Fruit fly (Drosophila melanogaster): ENCODE data around the gene CG5498.

Gene CG5498

dm6 chr3L:20403493-20404379 lies 19.8 kb upstream of the CG5498 start:
- TF ChIP-seq dsf (GFP tag; optimal IDR thresholded peaks at IDR 0.05; ENCODE audit: borderline replicate concordance) (no peak), Jra (GFP tag; optimal IDR thresholded peaks at IDR 0.05) (peak; percentile 60), OdsH (GFP tag; optimal IDR thresholded peaks at IDR 0.05) (peak; percentile 2), woc (GFP tag; optimal IDR thresholded peaks at IDR 0.05) (peak; percentile 52), CG9705 (GFP tag; optimal IDR thresholded peaks at IDR 0.05) (peak; percentile 54), Hr78 (GFP tag; optimal IDR thresholded peaks at IDR 0.05) (no peak), Myc (optimal IDR thresholded peaks at IDR 0.05) (no peak), HLH106 (tag; optimal IDR thresholded peaks at IDR 0.05) (peak; percentile 70), CrebA (GFP tag; optimal IDR thresholded peaks at IDR 0.05; ENCODE audit: borderline replicate concordance) (peak; percentile 35), ey (GFP tag; optimal IDR thresholded peaks at IDR 0.05) (peak; percentile 12), fru (GFP tag; optimal IDR thresholded peaks at IDR 0.05) (peak; percentile 55), GATAd (GFP tag; optimal IDR thresholded peaks at IDR 0.05) (no peak), tai (GFP tag; optimal IDR thresholded peaks at IDR 0.05) (no peak), psq (GFP tag; optimal IDR thresholded peaks at IDR 0.05) (peak; percentile 59), rgr (GFP tag; optimal IDR thresholded peaks at IDR 0.05) (peak; percentile 20), foxo (GFP tag; optimal IDR thresholded peaks at IDR 0.05) (peak in 1 of 2 experiments; percentile 39), Rel (GFP tag; optimal IDR thresholded peaks at IDR 0.05) (no peak), Rel (tag; optimal IDR thresholded peaks at IDR 0.05) (peak; percentile 16), dmrt93B (GFP tag; optimal IDR thresholded peaks at IDR 0.05) (peak; percentile 69), h (GFP tag; optimal IDR thresholded peaks at IDR 0.05) (peak; percentile 50), Hr83 (GFP tag; optimal IDR thresholded peaks at IDR 0.05; ENCODE audit: poor library complexity, severe bottlenecking) (peak; percentile 9), Vsx2 (GFP tag; optimal IDR thresholded peaks at IDR 0.05; ENCODE audit: partially characterized antibody) (peak; percentile 57), br (GFP tag; optimal IDR thresholded peaks at IDR 0.05) (no peak), Dfd (GFP tag; optimal IDR thresholded peaks at IDR 0.05) (no peak), Sp1 (GFP tag; optimal IDR thresholded peaks at IDR 0.05) (peak; percentile 70), Dif (GFP tag; optimal IDR thresholded peaks at IDR 0.05; ENCODE audit: partially characterized antibody) (peak; percentile 27), Mio (GFP tag; optimal IDR thresholded peaks at IDR 0.05) (no peak)

dm6 chr3L:20402665-20403492 lies 19.0 kb upstream of the CG5498 start:
- TF ChIP-seq foxo (GFP tag; optimal IDR thresholded peaks at IDR 0.05) (peak in 1 of 2 experiments; percentile 61), Dif (GFP tag; optimal IDR thresholded peaks at IDR 0.05; ENCODE audit: partially characterized antibody) (peak; percentile 9), br (GFP tag; optimal IDR thresholded peaks at IDR 0.05) (peak; percentile 66), psq (GFP tag; optimal IDR thresholded peaks at IDR 0.05) (peak; percentile 93), Myc (optimal IDR thresholded peaks at IDR 0.05) (no peak), usp (GFP tag; optimal IDR thresholded peaks at IDR 0.05) (no peak), dsf (GFP tag; optimal IDR thresholded peaks at IDR 0.05; ENCODE audit: borderline replicate concordance) (no peak), Hnf4 (GFP tag; optimal IDR thresholded peaks at IDR 0.05) (peak; percentile 52), Hr83 (GFP tag; optimal IDR thresholded peaks at IDR 0.05; ENCODE audit: poor library complexity, severe bottlenecking) (no peak), dl (GFP tag; optimal IDR thresholded peaks at IDR 0.05; ENCODE audit: insufficient read depth in 1 of 2, partially characterized antibody in 2 of 2) (no peak), jim (GFP tag; optimal IDR thresholded peaks at IDR 0.05) (no peak), sv (GFP tag; optimal IDR thresholded peaks at IDR 0.05) (no peak), brk (GFP tag; optimal IDR thresholded peaks at IDR 0.05) (peak; percentile 49), fru (GFP tag; optimal IDR thresholded peaks at IDR 0.05) (peak; percentile 60), sage (GFP tag; optimal IDR thresholded peaks at IDR 0.05) (no peak), Vsx2 (GFP tag; optimal IDR thresholded peaks at IDR 0.05; ENCODE audit: partially characterized antibody) (no peak), CG32264 (GFP tag; optimal IDR thresholded peaks at IDR 0.05) (peak; percentile 54), Abd-B (GFP tag; optimal IDR thresholded peaks at IDR 0.05) (no peak), OdsH (GFP tag; optimal IDR thresholded peaks at IDR 0.05) (peak; percentile 68), CrebA (GFP tag; optimal IDR thresholded peaks at IDR 0.05; ENCODE audit: borderline replicate concordance) (no peak), Rel (GFP tag; optimal IDR thresholded peaks at IDR 0.05) (peak; percentile 58), Rel (tag; optimal IDR thresholded peaks at IDR 0.05) (peak; percentile 50), HLH106 (tag; optimal IDR thresholded peaks at IDR 0.05) (peak; percentile 78), dmrt93B (GFP tag; optimal IDR thresholded peaks at IDR 0.05) (peak; percentile 22), GATAd (GFP tag; optimal IDR thresholded peaks at IDR 0.05) (no peak), N (GFP tag; optimal IDR thresholded peaks at IDR 0.05) (no peak), pan (optimal IDR thresholded peaks at IDR 0.05) (no peak), Mio (GFP tag; optimal IDR thresholded peaks at IDR 0.05) (no peak), Dfd (GFP tag; optimal IDR thresholded peaks at IDR 0.05) (no peak), rgr (GFP tag; optimal IDR thresholded peaks at IDR 0.05) (peak; percentile 51), Hr78 (GFP tag; optimal IDR thresholded peaks at IDR 0.05) (no peak), tai (GFP tag; optimal IDR thresholded peaks at IDR 0.05) (peak; percentile 19), lola (GFP tag; optimal IDR thresholded peaks at IDR 0.05) (no peak), ey (GFP tag; optimal IDR thresholded peaks at IDR 0.05) (peak; percentile 71), Sp1 (GFP tag; optimal IDR thresholded peaks at IDR 0.05) (peak; percentile 79), CG9705 (GFP tag; optimal IDR thresholded peaks at IDR 0.05) (peak; percentile 40), h (GFP tag; optimal IDR thresholded peaks at IDR 0.05) (peak; percentile 75), woc (GFP tag; optimal IDR thresholded peaks at IDR 0.05) (peak; percentile 44), Jra (GFP tag; optimal IDR thresholded peaks at IDR 0.05) (peak; percentile 55)

All from whole organism, wandering third instar larva.